Fruit fly (Drosophila melanogaster) whole organism, embryonic: ENCODE results near the gene CG33287.
A peak's percentile ranks its signal among the peaks of the same experiment; 100 is the strongest.

Source experiments
- Adf1 ChIP-seq: fragments of 200-800 bp; sonication (Bioruptor generic); IDR thresholded peaks from 2 replicates; pipeline ENCODE4 v1.3.6; 2022; ENCODE audit warnings: missing biosample characterization, missing genetic modification characterization
- Bdp1 ChIP-seq: fragments of 200-800 bp; sonication (Bioruptor generic); optimal IDR thresholded peaks from 3 replicates; lab custom pipeline; 2016; ENCODE audit warnings: missing biosample characterization, missing genetic modification characterization
- C15 ChIP-seq: fragments of 200-800 bp; sonication (Bioruptor generic); IDR thresholded peaks from 3 replicates; pipeline ENCODE4 v1.3.6; 2022; ENCODE audit warnings: missing biosample characterization, missing genetic modification characterization
- CG10274 ChIP-seq: fragments of 200-800 bp; sonication (Bioruptor generic); optimal IDR thresholded peaks from 3 replicates; lab custom pipeline; 2017; ENCODE audit warnings: missing biosample characterization, mild to moderate bottlenecking, missing genetic modification characterization
- CG11398 ChIP-seq: fragments of 200-800 bp; sonication (Bioruptor generic); optimal IDR thresholded peaks from 2 replicates; lab custom pipeline; 2016; ENCODE audit warnings: missing biosample characterization, missing genetic modification characterization
- CG12299 ChIP-seq: fragments of 200-800 bp; sonication (Bioruptor generic); optimal IDR thresholded peaks from 2 replicates; lab custom pipeline; 2018; ENCODE audit warnings: missing biosample characterization, mild to moderate bottlenecking, missing genetic modification characterization
- CG12769 ChIP-seq: fragments of 200-800 bp; sonication (Bioruptor generic); optimal IDR thresholded peaks from 2 replicates; lab custom pipeline; 2019; ENCODE audit warnings: missing biosample characterization, mild to moderate bottlenecking, missing genetic modification characterization, moderate library complexity
- CG14050 ChIP-seq: fragments of 200-800 bp; sonication (Bioruptor generic); IDR thresholded peaks from 3 replicates; pipeline ENCODE4 v1.3.6; 2022; ENCODE audit warnings: missing biosample characterization, missing genetic modification characterization
- CG14441 ChIP-seq: fragments of 200-800 bp; sonication (Bioruptor generic); IDR thresholded peaks from 2 replicates; pipeline ENCODE4 v1.3.6; 2022; ENCODE audit warnings: missing biosample characterization, missing genetic modification characterization
- CG15479 ChIP-seq: fragments of 200-800 bp; sonication (Bioruptor generic); optimal IDR thresholded peaks from 3 replicates; lab custom pipeline; 2019; ENCODE audit warnings: missing biosample characterization, mild to moderate bottlenecking, missing genetic modification characterization, moderate library complexity
- CG16813 ChIP-seq: fragments of 200-800 bp; sonication (Bioruptor generic); IDR thresholded peaks from 3 replicates; pipeline ENCODE4 v1.3.6; 2022; ENCODE audit warnings: missing biosample characterization, missing genetic modification characterization; ENCODE audit not compliant: partially characterized antibody
- CG16815 ChIP-seq: fragments of 200-800 bp; sonication (Bioruptor generic); optimal IDR thresholded peaks from 3 replicates; lab custom pipeline; 2017; ENCODE audit warnings: missing biosample characterization, mild to moderate bottlenecking, missing genetic modification characterization
- CG33557 ChIP-seq: fragments of 200-800 bp; sonication (Bioruptor generic); optimal IDR thresholded peaks from 2 replicates; lab custom pipeline; 2019; ENCODE audit warnings: missing biosample characterization, mild to moderate bottlenecking, missing genetic modification characterization, moderate library complexity
- CG6254 ChIP-seq: fragments of 200-800 bp; sonication (Bioruptor generic); optimal IDR thresholded peaks from 3 replicates; lab custom pipeline; 2017; ENCODE audit warnings: mild to moderate bottlenecking, missing biosample characterization, missing genetic modification reagents, missing genetic modification characterization
- CG8281 ChIP-seq: fragments of 200-800 bp; sonication (Bioruptor generic); optimal IDR thresholded peaks from 2 replicates; lab custom pipeline; 2018; ENCODE audit warnings: missing biosample characterization, mild to moderate bottlenecking, missing genetic modification characterization, moderate library complexity
- CG8290 ChIP-seq, 3 experiments: fragments of 200-800 bp; sonication (Bioruptor generic); optimal IDR thresholded peaks; 2 replicates each; lab custom pipeline; 2016 to 2019; ENCODE audit warnings: missing biosample characterization in 3 of 3, missing genetic modification characterization in 3 of 3, mild to moderate bottlenecking in 2 of 3, moderate library complexity in 1 of 3
- CG8924 ChIP-seq: fragments of 200-800 bp; optimal IDR thresholded peaks from 3 replicates; lab custom pipeline; 2019; ENCODE audit warnings: missing biosample characterization, mild to moderate bottlenecking, missing genetic modification characterization, moderate library complexity
- D ChIP-seq, 2 experiments: fragments of 200-800 bp in 1 of 2; fragments of >200 bp in 1 of 2; sonication (Bioruptor generic) in 1 of 2; optimal IDR thresholded peaks; 2 replicates in 1 of 2; 3 replicates in 1 of 2; lab custom pipeline; 2017; ENCODE audit warnings: mild to moderate bottlenecking in 1 of 2, missing biosample characterization in 1 of 2, missing genetic modification characterization in 1 of 2, missing genetic modification reagents in 1 of 2
- Dll ChIP-seq: fragments of 200-800 bp; sonication (Bioruptor generic); IDR thresholded peaks from 4 replicates; pipeline ENCODE4 v1.3.6; 2022; ENCODE audit warnings: missing biosample characterization, missing genetic modification characterization; ENCODE audit not compliant: partially characterized antibody
- HLHmδ ChIP-seq: fragments of 200-800 bp; sonication (Bioruptor generic); optimal IDR thresholded peaks from 2 replicates; lab custom pipeline; 2018; ENCODE audit warnings: missing biosample characterization, mild to moderate bottlenecking, missing genetic modification characterization, moderate library complexity
- Hmx ChIP-seq: fragments of 200-800 bp; sonication (Bioruptor generic); optimal IDR thresholded peaks from 2 replicates; lab custom pipeline; 2016; ENCODE audit warnings: missing biosample characterization, missing genetic modification characterization
- Mad ChIP-seq: fragments of 200-800 bp; sonication (Bioruptor generic); optimal IDR thresholded peaks from 2 replicates; lab custom pipeline; 2016; ENCODE audit warnings: missing biosample characterization, missing genetic modification characterization
- Opbp ChIP-seq: fragments of 200-800 bp; sonication (Bioruptor generic); IDR thresholded peaks from 3 replicates; pipeline ENCODE4 v1.3.6; 2022; ENCODE audit warnings: missing biosample characterization, missing genetic modification characterization; ENCODE audit not compliant: partially characterized antibody
- Pdp1 ChIP-seq, 2 experiments: fragments of 200-800 bp; sonication (Bioruptor generic); optimal IDR thresholded peaks; 3 replicates each; lab custom pipeline; 2016; ENCODE audit warnings: missing biosample characterization in 2 of 2, missing genetic modification characterization in 2 of 2, mild to moderate bottlenecking in 1 of 2, moderate library complexity in 1 of 2
- Ptx1 ChIP-seq: fragments of 200-800 bp; sonication (Bioruptor generic); IDR thresholded peaks from 2 replicates; pipeline ENCODE4 v1.3.6; 2022; ENCODE audit warnings: missing biosample characterization, missing genetic modification characterization
- YL-1 ChIP-seq: fragments of 200-800 bp; sonication (Bioruptor generic); optimal IDR thresholded peaks from 3 replicates; lab custom pipeline; 2017; ENCODE audit warnings: missing biosample characterization, mild to moderate bottlenecking, missing genetic modification characterization
- abd-A ChIP-seq: fragments of 200-800 bp; sonication (Bioruptor generic); optimal IDR thresholded peaks from 3 replicates; lab custom pipeline; 2019; ENCODE audit warnings: missing biosample characterization, mild to moderate bottlenecking, missing genetic modification characterization, moderate library complexity
- al ChIP-seq: fragments of 200-800 bp; sonication (Bioruptor generic); IDR thresholded peaks from 2 replicates; pipeline ENCODE4 v1.3.6; 2022; ENCODE audit warnings: missing biosample characterization, missing genetic modification characterization
- bcd ChIP-seq: fragments of 200-800 bp; sonication (Bioruptor generic); optimal IDR thresholded peaks from 2 replicates; lab custom pipeline; 2017; ENCODE audit warnings: missing biosample characterization, mild to moderate bottlenecking, missing genetic modification characterization
- chinmo ChIP-seq: fragments of 200-800 bp; sonication (Bioruptor generic); IDR thresholded peaks from 4 replicates; pipeline ENCODE4 v1.3.6; 2022; ENCODE audit warnings: missing biosample characterization, missing genetic modification characterization; ENCODE audit not compliant: partially characterized antibody
- chm ChIP-seq: fragments of 200-800 bp; sonication (Bioruptor generic); IDR thresholded peaks from 2 replicates; pipeline ENCODE4 v1.3.6; 2022; ENCODE audit warnings: missing biosample characterization, missing genetic modification characterization
- dati ChIP-seq: fragments of 200-800 bp; sonication (Bioruptor generic); IDR thresholded peaks from 2 replicates; pipeline ENCODE4 v1.3.6; 2022; ENCODE audit warnings: missing biosample characterization, missing genetic modification characterization
- disco-r ChIP-seq: fragments of 200-800 bp; sonication (Bioruptor generic); optimal IDR thresholded peaks from 2 replicates; lab custom pipeline; 2016; ENCODE audit warnings: missing biosample characterization, missing genetic modification characterization
- en ChIP-seq: fragments of 200-800 bp; sonication (Bioruptor generic); optimal IDR thresholded peaks from 2 replicates; lab custom pipeline; 2016; ENCODE audit warnings: missing biosample characterization, missing genetic modification characterization
- eyg ChIP-seq: fragments of 200-800 bp; sonication (Bioruptor generic); optimal IDR thresholded peaks from 3 replicates; lab custom pipeline; 2016; ENCODE audit warnings: missing biosample characterization, missing genetic modification characterization
- fd102C ChIP-seq: fragments of 200-800 bp; sonication (Bioruptor generic); optimal IDR thresholded peaks from 2 replicates; lab custom pipeline; 2018; ENCODE audit warnings: missing biosample characterization, mild to moderate bottlenecking, missing genetic modification characterization, moderate library complexity
- gcm ChIP-seq: fragments of 200-800 bp; sonication (Bioruptor generic); optimal IDR thresholded peaks from 2 replicates; lab custom pipeline; 2019; ENCODE audit warnings: missing biosample characterization, mild to moderate bottlenecking, missing genetic modification characterization, moderate library complexity
- gt ChIP-seq: fragments of 200-800 bp; sonication (Bioruptor generic); IDR thresholded peaks from 2 replicates; pipeline ENCODE4 v1.3.6; 2022; ENCODE audit warnings: missing biosample characterization, missing genetic modification characterization
- lola ChIP-seq, 3 experiments: fragments of >200 bp in 2 of 3; fragments of 200-800 bp in 1 of 3; sonication (Bioruptor generic) in 1 of 3; optimal IDR thresholded peaks; 2 replicates each; lab custom pipeline; 2017 to 2019; ENCODE audit warnings: missing biosample characterization in 3 of 3, missing genetic modification characterization in 3 of 3, mild to moderate bottlenecking in 1 of 3, moderate library complexity in 1 of 3
- mld ChIP-seq: fragments of 200-800 bp; sonication (Bioruptor generic); IDR thresholded peaks from 3 replicates; pipeline ENCODE4 v1.3.6; 2022; ENCODE audit warnings: missing biosample characterization, missing genetic modification characterization; ENCODE audit not compliant: partially characterized antibody
- nom ChIP-seq: fragments of 200-800 bp; sonication (Bioruptor generic); optimal IDR thresholded peaks from 2 replicates; lab custom pipeline; 2017; ENCODE audit warnings: missing biosample characterization, missing genetic modification characterization, mild to moderate bottlenecking, moderate library complexity, missing genetic modification reagents
- pho ChIP-seq: fragments of 200-800 bp; sonication (Bioruptor generic); optimal IDR thresholded peaks from 2 replicates; lab custom pipeline; 2016; ENCODE audit warnings: missing biosample characterization, missing genetic modification characterization
- pita ChIP-seq: fragments of 200-800 bp; sonication (Bioruptor generic); optimal IDR thresholded peaks from 2 replicates; lab custom pipeline; 2017; ENCODE audit warnings: missing biosample characterization, mild to moderate bottlenecking, missing genetic modification characterization
- ranshi ChIP-seq: fragments of 200-800 bp; sonication (Bioruptor generic); IDR thresholded peaks from 2 replicates; pipeline ENCODE4 v1.3.6; 2022; ENCODE audit warnings: missing biosample characterization, missing genetic modification characterization
- ro ChIP-seq: fragments of 200-800 bp; sonication (Bioruptor generic); IDR thresholded peaks from 2 replicates; pipeline ENCODE4 v1.3.6; 2022; ENCODE audit warnings: missing biosample characterization, missing genetic modification characterization
- sr ChIP-seq: fragments of 200-800 bp; sonication (Bioruptor generic); IDR thresholded peaks from 3 replicates; pipeline ENCODE4 v1.3.6; 2022; ENCODE audit warnings: missing biosample characterization, missing genetic modification characterization
- trem ChIP-seq: fragments of 200-800 bp; optimal IDR thresholded peaks from 3 replicates; lab custom pipeline; 2019; ENCODE audit warnings: missing biosample characterization, mild to moderate bottlenecking, missing genetic modification characterization, moderate library complexity
- wek ChIP-seq: fragments of 200-800 bp; sonication (Bioruptor generic); optimal IDR thresholded peaks from 3 replicates; lab custom pipeline; 2018; ENCODE audit warnings: missing biosample characterization, mild to moderate bottlenecking, missing genetic modification characterization, moderate library complexity
- z ChIP-seq: fragments of 200-800 bp; sonication (Bioruptor generic); IDR thresholded peaks from 3 replicates; pipeline ENCODE4 v1.3.6; 2022; ENCODE audit warnings: missing biosample characterization, missing genetic modification characterization

The CG33287 gene

dm6 chr3L:20950136-20950499, 20.3 kb downstream of the CG33287 start (continued):
- TF ChIP-seq bcd (peak; percentile 63), ranshi (GFP tag; lab: Robert Waterston, UW) (no peak; the same call in 1 of the 2 replicates), trem (peak; percentile 73), HLHmδ (no peak), Hmx (no peak), CG8281 (tag; lab: Kevin White, UChicago) (peak; percentile 5), mld (GFP tag; lab: Robert Waterston, UW) (no peak), CG6254 (GFP tag; lab: Kevin White, UChicago) (peak; percentile 77), pho (GFP tag; lab: Kevin White, UChicago) (no peak), Pdp1 (GFP tag; optimal IDR thresholded peaks at IDR 0.05; lab: Kevin White, UChicago) (peak in 1 of 2 experiments; percentile 15), CG33557 (peak; percentile 70), pita (GFP tag; lab: Kevin White, UChicago) (no peak), C15 (GFP tag; lab: Robert Waterston, UW) (no peak), Mad (GFP tag; lab: Kevin White, UChicago) (peak; percentile 25), gt (GFP tag; lab: Robert Waterston, UW) (no peak), sr (GFP tag; lab: Robert Waterston, UW) (peak; percentile 69; the same call in 1 of the 3 replicates), Dll (GFP tag; lab: Robert Waterston, UW) (no peak), Opbp (GFP tag; lab: Robert Waterston, UW) (no peak), CG15479 (no peak), z (GFP tag; lab: Robert Waterston, UW) (no peak), chinmo (GFP tag; lab: Robert Waterston, UW) (no peak), fd102C (GFP tag; lab: Kevin White, UChicago) (no peak), CG14050 (peak; percentile 38; the same call in 1 of the 3 replicates), Bdp1 (no peak), gcm (peak; percentile 56), eyg (GFP tag; lab: Kevin White, UChicago) (no peak), wek (GFP tag; lab: Kevin White, UChicago) (no peak), al (GFP tag; lab: Robert Waterston, UW) (no peak), YL-1 (GFP tag; lab: Kevin White, UChicago) (no peak), ro (GFP tag; lab: Robert Waterston, UW) (peak; percentile 32; the same call in 1 of the 2 replicates), Ptx1 (GFP tag; lab: Robert Waterston, UW) (peak; percentile 56; the same call in 1 of the 2 replicates), nom (GFP tag; lab: Kevin White, UChicago) (peak; percentile 79), CG11398 (GFP tag; lab: Kevin White, UChicago) (no peak), CG12299 (tag; lab: Kevin White, UChicago) (peak; percentile 26), CG10274 (GFP tag; lab: Kevin White, UChicago) (no peak), CG12769 (tag; lab: Kevin White, UChicago) (no peak), CG16815 (no peak), CG16813 (GFP tag; lab: Robert Waterston, UW) (no peak), CG8924 (peak; percentile 76), en (GFP tag; lab: Kevin White, UChicago) (no peak), dati (GFP tag; lab: Robert Waterston, UW) (no peak), abd-A (tag; lab: Kevin White, UChicago) (no peak), D (optimal IDR thresholded peaks at IDR 0.05; lab: Kevin White, UChicago) (no peak), D (GFP tag; optimal IDR thresholded peaks at IDR 0.05; lab: Kevin White, UChicago) (peak; percentile 81), chm (GFP tag; lab: Robert Waterston, UW) (no peak), CG8290 (GFP tag; optimal IDR thresholded peaks at IDR 0.05; lab: Kevin White, UChicago) (peak; percentile 34), CG8290 (tag; optimal IDR thresholded peaks at IDR 0.05; lab: Kevin White, UChicago) (no peak), disco-r (GFP tag; lab: Kevin White, UChicago) (no peak), lola (GFP tag; optimal IDR thresholded peaks at IDR 0.05; lab: Kevin White, UChicago) (peak in 1 of 3 experiments; percentile 81), CG14441 (no peak), Adf1 (GFP tag; lab: Robert Waterston, UW) (no peak)
